Fruit fly (Drosophila melanogaster) whole organism: ENCODE data around the gene Setx.

Experiments used
- CG8478 ChIP-seq: fragments of >200 bp; optimal IDR thresholded peaks from 2 replicates; lab custom pipeline; 2018; ENCODE audit warnings: inconsistent platforms
- Dll ChIP-seq: fragments of >200 bp; optimal IDR thresholded peaks from 2 replicates; lab custom pipeline; 2017
- EcR ChIP-seq, 2 experiments: fragments of >200 bp; optimal IDR thresholded peaks; 2 replicates each; lab custom pipeline; 2017; ENCODE audit warnings: missing biosample characterization in 2 of 2, missing genetic modification characterization in 2 of 2, missing genetic modification reagents in 2 of 2
- pan ChIP-seq: fragments of >200 bp; optimal IDR thresholded peaks from 2 replicates; lab custom pipeline; 2017
- psq ChIP-seq: fragments of >200 bp; optimal IDR thresholded peaks from 2 replicates; lab custom pipeline; 2017
- usp ChIP-seq: fragments of >200 bp; optimal IDR thresholded peaks from 2 replicates; lab custom pipeline; 2017; ENCODE audit warnings: missing biosample characterization, missing genetic modification characterization, mixed read lengths

Setx gene

dm6 chr3L:8121590-8121989, 15.7 kb downstream of the Setx start, which contains the start of gene ldbr:
Gene ldbr, plus strand, starts transcription at chr3L:8121827.
- TF ChIP-seq usp (GFP tag; lab: Kevin White, UChicago) (no peak), CG8478 (lab: Kevin White, UChicago) (no peak), EcR (GFP tag; optimal IDR thresholded peaks at IDR 0.05; lab: Kevin White, UChicago) (no peak), Dll (no peak), psq (lab: Kevin White, UChicago) (no peak)

- TF ChIP-seq usp (GFP tag; lab: Kevin White, UChicago), result no peak
- TF ChIP-seq pan (lab: Kevin White, UChicago), result no peak
These were observed 20.5 kb downstream of the Setx start for dm6 chr3L:8116809-8117208.

dm6 chr3L:8115864-8116528, 21.3 kb downstream of the Setx start, which contains the start of the genes Arp3 and msk:
Gene Arp3, minus strand, starts transcription at chr3L:8115902.
Gene msk, plus strand, starts transcription at chr3L:8116179.
- TF ChIP-seq Dll (no peak), usp (GFP tag; lab: Kevin White, UChicago) (no peak), pan (lab: Kevin White, UChicago) (no peak), psq (lab: Kevin White, UChicago) (no peak), CG8478 (lab: Kevin White, UChicago) (no peak), EcR (GFP tag; optimal IDR thresholded peaks at IDR 0.05; lab: Kevin White, UChicago) (no peak)

- TF ChIP-seq Dll (no peak), EcR (GFP tag; optimal IDR thresholded peaks at IDR 0.05; lab: Kevin White, UChicago) (no peak), pan (lab: Kevin White, UChicago) (no peak), usp (GFP tag; lab: Kevin White, UChicago) (no peak), CG8478 (lab: Kevin White, UChicago) (no peak), psq (lab: Kevin White, UChicago) (no peak)
These were observed 27.1 kb downstream of the Setx start, which contains the start of gene Nulp1 for dm6 chr3L:8110171-8110570. Gene Nulp1, plus strand, starts transcription at chr3L:8110368.

- no peak for TF ChIP-seq Dll
- no peak for TF ChIP-seq EcR (GFP tag; optimal IDR thresholded peaks at IDR 0.05; lab: Kevin White, UChicago)
- no peak for TF ChIP-seq pan (lab: Kevin White, UChicago)
- TF ChIP-seq usp (GFP tag; lab: Kevin White, UChicago), result no peak
- no peak for TF ChIP-seq psq (lab: Kevin White, UChicago)
- TF ChIP-seq CG8478 (lab: Kevin White, UChicago), result no peak
These were observed 28.4 kb downstream of the Setx start, which contains the start of gene fan for dm6 chr3L:8108886-8109285. Gene fan, plus strand, starts transcription at chr3L:8109132.

dm6 chr3L:8108201-8108600, 29.1 kb downstream of the Setx start:
- TF ChIP-seq psq (lab: Kevin White, UChicago), result no peak
- TF ChIP-seq pan (lab: Kevin White, UChicago), result no peak
- no peak for TF ChIP-seq EcR (GFP tag; optimal IDR thresholded peaks at IDR 0.05; lab: Kevin White, UChicago)
- no peak for TF ChIP-seq CG8478 (lab: Kevin White, UChicago)
- TF ChIP-seq Dll, result no peak
- TF ChIP-seq usp (GFP tag; lab: Kevin White, UChicago), result no peak

- no peak for TF ChIP-seq CG8478 (lab: Kevin White, UChicago)
- no peak for TF ChIP-seq Dll
- no peak for TF ChIP-seq pan (lab: Kevin White, UChicago)
- TF ChIP-seq psq (lab: Kevin White, UChicago), result no peak
- no peak for TF ChIP-seq EcR (GFP tag; optimal IDR thresholded peaks at IDR 0.05; lab: Kevin White, UChicago)
- TF ChIP-seq usp (GFP tag; lab: Kevin White, UChicago), result no peak
These were observed 40.2 kb downstream of the Setx start for dm6 chr3L:8097101-8097500.

- no peak for TF ChIP-seq psq (lab: Kevin White, UChicago)
- no peak for TF ChIP-seq Dll
- TF ChIP-seq CG8478 (lab: Kevin White, UChicago), result no peak
- no peak for TF ChIP-seq usp (GFP tag; lab: Kevin White, UChicago)
- no peak for TF ChIP-seq pan (lab: Kevin White, UChicago)
- no peak for TF ChIP-seq EcR (GFP tag; optimal IDR thresholded peaks at IDR 0.05; lab: Kevin White, UChicago)
These were observed 41.2 kb downstream of the Setx start for dm6 chr3L:8096106-8096558.

dm6 chr3L:8094652-8095129, 42.6 kb downstream of the Setx start:
- no peak for TF ChIP-seq EcR (GFP tag; optimal IDR thresholded peaks at IDR 0.05; lab: Kevin White, UChicago)
- no peak for TF ChIP-seq CG8478 (lab: Kevin White, UChicago)
- TF ChIP-seq psq (lab: Kevin White, UChicago), result no peak
- no peak for TF ChIP-seq usp (GFP tag; lab: Kevin White, UChicago)
- TF ChIP-seq pan (lab: Kevin White, UChicago), result no peak

- TF ChIP-seq psq (lab: Kevin White, UChicago) (no peak), EcR (GFP tag; optimal IDR thresholded peaks at IDR 0.05; lab: Kevin White, UChicago) (no peak), usp (GFP tag; lab: Kevin White, UChicago) (no peak), Dll (no peak), CG8478 (lab: Kevin White, UChicago) (no peak), pan (lab: Kevin White, UChicago) (no peak)
These were observed 43.7 kb downstream of the Setx start for dm6 chr3L:8093553-8093952.

dm6 chr3L:8091650-8092068, 45.6 kb downstream of the Setx start, which contains the start of gene CG7565:
Gene CG7565, minus strand, starts transcription at chr3L:8091786.
- TF ChIP-seq usp (GFP tag; lab: Kevin White, UChicago), result no peak
- no peak for TF ChIP-seq Dll
- no peak for TF ChIP-seq CG8478 (lab: Kevin White, UChicago)
- TF ChIP-seq pan (lab: Kevin White, UChicago), result no peak
- no peak for TF ChIP-seq psq (lab: Kevin White, UChicago)
- TF ChIP-seq EcR (GFP tag; optimal IDR thresholded peaks at IDR 0.05; lab: Kevin White, UChicago), result no peak

- no peak for TF ChIP-seq CG8478 (lab: Kevin White, UChicago)
- no peak for TF ChIP-seq EcR (GFP tag; optimal IDR thresholded peaks at IDR 0.05; lab: Kevin White, UChicago)
- no peak for TF ChIP-seq psq (lab: Kevin White, UChicago)
- TF ChIP-seq Dll, result no peak
- TF ChIP-seq pan (lab: Kevin White, UChicago), result no peak
- TF ChIP-seq usp (GFP tag; lab: Kevin White, UChicago), result no peak
These were observed 51.1 kb downstream of the Setx start for dm6 chr3L:8086218-8086617.
